Worm (Caenorhabditis elegans) whole organism, L1 larva: ENCODE measurements around the gene num-1.
A peak's percentile ranks its signal among the peaks of the same experiment; 100 is the strongest.

Experiments
- C04F5.9 ChIP-seq: sonication (generic microtip); optimal IDR thresholded peaks from 2 replicates; lab custom pipeline; 2016; ENCODE audit warnings: missing genetic modification characterization, missing compliant biosample characterization
- C16A3.4 ChIP-seq: fragments of 150-350 bp; optimal IDR thresholded peaks from 2 replicates; lab custom pipeline; 2014; ENCODE audit warnings: missing biosample characterization, missing genetic modification characterization
- C34B4.2 ChIP-seq: sonication (generic microtip); optimal IDR thresholded peaks from 2 replicates; lab custom pipeline; 2017; ENCODE audit warnings: mild to moderate bottlenecking, missing genetic modification characterization, missing compliant biosample characterization
- aha-1 ChIP-seq: fragments of 150-350 bp; optimal IDR thresholded peaks from 2 replicates; lab custom pipeline; 2014; ENCODE audit warnings: missing biosample characterization, missing genetic modification characterization
- alr-1 ChIP-seq: fragments of 200-800 bp; sonication (Bioruptor generic); optimal IDR thresholded peaks from 2 replicates; lab custom pipeline; 2018; ENCODE audit warnings: borderline replicate concordance, mild to moderate bottlenecking, missing genetic modification characterization, missing compliant biosample characterization
- aly-2 ChIP-seq: fragments of 150-350 bp; optimal IDR thresholded peaks from 2 replicates; lab custom pipeline; 2014; ENCODE audit warnings: missing biosample characterization, missing genetic modification characterization
- ama-1 ChIP-seq: fragments of 150-350 bp; optimal IDR thresholded peaks from 2 replicates; lab custom pipeline; 2014
- ceh-8 ChIP-seq: fragments of 200-800 bp; sonication (Bioruptor generic); optimal IDR thresholded peaks from 2 replicates; lab custom pipeline; 2018; ENCODE audit warnings: mild to moderate bottlenecking, missing genetic modification characterization, moderate library complexity, missing compliant biosample characterization
- ceh-82 ChIP-seq, 3 experiments: fragments of 150-350 bp in 1 of 3; sonication (generic microtip) in 2 of 3; optimal IDR thresholded peaks; 2 replicates each; lab custom pipeline; 2014 to 2017; ENCODE audit warnings: missing biosample characterization in 3 of 3, missing genetic modification characterization in 3 of 3
- ceh-88 ChIP-seq: fragments of 200-800 bp; sonication (Bioruptor generic); IDR thresholded peaks from 2 replicates; pipeline ENCODE4 v1.3.6; 2022; ENCODE audit warnings: missing genetic modification characterization, missing compliant biosample characterization
- ceh-90 ChIP-seq: sonication (generic microtip); optimal IDR thresholded peaks from 2 replicates; lab custom pipeline; 2016; ENCODE audit warnings: missing genetic modification characterization, missing compliant biosample characterization
- ces-1 ChIP-seq: fragments of 150-350 bp; optimal IDR thresholded peaks from 2 replicates; lab custom pipeline; 2014; ENCODE audit warnings: missing biosample characterization, missing genetic modification reagents, missing genetic modification characterization
- dpl-1 ChIP-seq, 3 experiments: fragments of 150-350 bp in 2 of 3; sonication (generic microtip) in 1 of 3; optimal IDR thresholded peaks; 2 replicates each; lab custom pipeline; 2014 to 2017; ENCODE audit warnings: missing biosample characterization in 3 of 3, missing genetic modification characterization in 3 of 3, missing genetic modification reagents in 3 of 3
- efl-1 ChIP-seq, 4 experiments: fragments of 150-350 bp; optimal IDR thresholded peaks in 3 of 4; peaks in 1 of 4; 1 replicate in 1 of 4; 2 replicates in 3 of 4; lab custom pipeline; 2014; ENCODE audit warnings: missing biosample characterization in 2 of 4, missing genetic modification characterization in 2 of 4, missing genetic modification reagents in 2 of 4
- fkh-10 ChIP-seq: sonication (generic microtip); optimal IDR thresholded peaks from 2 replicates; lab custom pipeline; 2017; ENCODE audit warnings: missing biosample characterization, missing genetic modification reagents, missing genetic modification characterization
- fos-1 ChIP-seq: fragments of 150-350 bp; optimal IDR thresholded peaks from 2 replicates; lab custom pipeline; 2014; ENCODE audit warnings: missing biosample characterization, missing genetic modification characterization
- grh-1 ChIP-seq: fragments of 200-800 bp; sonication (Bioruptor generic); IDR thresholded peaks from 2 replicates; pipeline ENCODE4 v1.3.6; 2022; ENCODE audit warnings: missing genetic modification reagents, missing genetic modification characterization, missing compliant biosample characterization
- hlh-17 ChIP-seq: fragments of 200-800 bp; sonication (Bioruptor generic); optimal IDR thresholded peaks from 2 replicates; lab custom pipeline; 2018; ENCODE audit warnings: missing genetic modification characterization, mild to moderate bottlenecking, missing compliant biosample characterization, moderate library complexity, borderline replicate concordance
- irx-1 ChIP-seq: sonication (generic microtip); optimal IDR thresholded peaks from 2 replicates; lab custom pipeline; 2016; ENCODE audit warnings: missing genetic modification characterization, missing compliant biosample characterization
- lin-13 ChIP-seq: fragments of 150-350 bp; optimal IDR thresholded peaks from 2 replicates; lab custom pipeline; 2014; ENCODE audit warnings: missing biosample characterization, missing genetic modification reagents, missing genetic modification characterization
- lin-14 ChIP-seq: fragments of 200-800 bp; sonication (Bioruptor generic); optimal IDR thresholded peaks from 2 replicates; lab custom pipeline; 2018; ENCODE audit warnings: mild to moderate bottlenecking, missing genetic modification characterization, moderate library complexity, missing compliant biosample characterization
- lin-35 ChIP-seq, 2 experiments: fragments of 150-350 bp; optimal IDR thresholded peaks; 2 replicates each; lab custom pipeline; 2014; ENCODE audit warnings: missing biosample characterization in 2 of 2, missing genetic modification characterization in 2 of 2, missing genetic modification reagents in 2 of 2
- lir-3 ChIP-seq: sonication (generic microtip); optimal IDR thresholded peaks from 2 replicates; lab custom pipeline; 2016; ENCODE audit warnings: mild to moderate bottlenecking, missing genetic modification characterization, moderate library complexity, missing compliant biosample characterization; ENCODE audit not compliant: poor library complexity
- lsy-2 ChIP-seq, 2 experiments: fragments of 150-350 bp; optimal IDR thresholded peaks; 2 replicates each; lab custom pipeline; 2014; ENCODE audit warnings: missing biosample characterization in 2 of 2, missing genetic modification characterization in 2 of 2
- mab-9 ChIP-seq: fragments of 200-800 bp; sonication (Bioruptor generic); IDR thresholded peaks from 2 replicates; pipeline ENCODE4 v1.3.6; 2022; ENCODE audit warnings: missing genetic modification reagents, missing genetic modification characterization, missing compliant biosample characterization
- mdl-1 ChIP-seq, 2 experiments: fragments of 150-350 bp; optimal IDR thresholded peaks; 2 replicates each; lab custom pipeline; 2014 to 2017; ENCODE audit warnings: missing biosample characterization in 2 of 2, missing genetic modification characterization in 2 of 2, inconsistent platforms in 1 of 2
- mef-2 ChIP-seq: fragments of 150-350 bp; optimal IDR thresholded peaks from 2 replicates; lab custom pipeline; 2014; ENCODE audit warnings: missing biosample characterization, missing genetic modification characterization
- mep-1 ChIP-seq: fragments of 150-350 bp; optimal IDR thresholded peaks from 2 replicates; lab custom pipeline; 2014; ENCODE audit warnings: missing biosample characterization, missing genetic modification characterization
- nhr-11 ChIP-seq: fragments of 150-350 bp; optimal IDR thresholded peaks from 2 replicates; lab custom pipeline; 2014; ENCODE audit warnings: missing biosample characterization, missing genetic modification characterization
- nhr-19 ChIP-seq: fragments of 200-800 bp; sonication (Bioruptor generic); conservative IDR thresholded peaks from 2 replicates; pipeline ENCODE4 v1.3.6; 2022; ENCODE audit warnings: missing genetic modification characterization, missing compliant biosample characterization
- nhr-47 ChIP-seq: sonication (generic microtip); optimal IDR thresholded peaks from 2 replicates; lab custom pipeline; 2016; ENCODE audit warnings: mild to moderate bottlenecking, missing genetic modification characterization, moderate library complexity, missing compliant biosample characterization
- nhr-71 ChIP-seq: sonication (generic microtip); optimal IDR thresholded peaks from 2 replicates; lab custom pipeline; 2016; ENCODE audit warnings: mild to moderate bottlenecking, missing genetic modification characterization, moderate library complexity, missing compliant biosample characterization
- nhr-76 ChIP-seq: sonication (generic microtip); optimal IDR thresholded peaks from 2 replicates; lab custom pipeline; 2017; ENCODE audit warnings: missing biosample characterization, missing genetic modification characterization
- pqm-1 ChIP-seq: sonication (generic microtip); optimal IDR thresholded peaks from 3 replicates; lab custom pipeline; 2017; ENCODE audit warnings: missing biosample characterization, missing genetic modification characterization
- rnt-1 ChIP-seq: sonication (generic microtip); optimal IDR thresholded peaks from 2 replicates; lab custom pipeline; 2016; ENCODE audit warnings: mild to moderate bottlenecking, missing genetic modification characterization, moderate library complexity, missing compliant biosample characterization
- skn-1 ChIP-seq: fragments of 150-350 bp; optimal IDR thresholded peaks from 2 replicates; lab custom pipeline; 2014; ENCODE audit warnings: missing biosample characterization, missing genetic modification characterization
- sox-4 ChIP-seq: sonication (generic microtip); optimal IDR thresholded peaks from 2 replicates; lab custom pipeline; 2016; ENCODE audit warnings: missing genetic modification characterization, missing compliant biosample characterization
- swsn-7 ChIP-seq: sonication (generic microtip); optimal IDR thresholded peaks from 2 replicates; lab custom pipeline; 2016; ENCODE audit warnings: missing genetic modification characterization, missing compliant biosample characterization
- tbx-2 ChIP-seq: sonication (generic microtip); optimal IDR thresholded peaks from 2 replicates; lab custom pipeline; 2016; ENCODE audit warnings: missing genetic modification characterization, missing compliant biosample characterization
- tlp-1 ChIP-seq: fragments of 150-350 bp; optimal IDR thresholded peaks from 2 replicates; lab custom pipeline; 2014; ENCODE audit warnings: missing biosample characterization, missing genetic modification characterization
- unc-130 ChIP-seq: fragments of 150-350 bp; optimal IDR thresholded peaks from 2 replicates; lab custom pipeline; 2017; ENCODE audit warnings: missing biosample characterization, missing genetic modification characterization, inconsistent platforms
- unc-30 ChIP-seq: sonication (generic microtip); optimal IDR thresholded peaks from 2 replicates; lab custom pipeline; 2017; ENCODE audit warnings: missing biosample characterization, missing genetic modification characterization
- unc-98 ChIP-seq: fragments of 200-800 bp; sonication (Bioruptor generic); IDR thresholded peaks from 2 replicates; pipeline ENCODE4 v1.3.6; 2022; ENCODE audit warnings: missing genetic modification characterization, missing compliant biosample characterization
- xbp-1 ChIP-seq: sonication (generic microtip); optimal IDR thresholded peaks from 2 replicates; lab custom pipeline; 2016; ENCODE audit warnings: missing genetic modification characterization, missing compliant biosample characterization
- ztf-11 ChIP-seq, 2 experiments: sonication (generic microtip); optimal IDR thresholded peaks; 2 replicates each; lab custom pipeline; 2016 to 2017; ENCODE audit warnings: missing genetic modification characterization in 2 of 2, missing biosample characterization in 1 of 2, missing compliant biosample characterization in 1 of 2
- ztf-4 ChIP-seq: fragments of 150-350 bp; optimal IDR thresholded peaks from 2 replicates; lab custom pipeline; 2014; ENCODE audit warnings: missing biosample characterization, missing genetic modification characterization

The num-1 gene

ce11 chrV:20871194-20871593 is 41.6 kb downstream of the num-1 start:
- TF ChIP-seq rnt-1: no peak
- TF ChIP-seq hlh-17 (GFP tag; lab: Kevin White, UChicago): no peak
- no peak for TF ChIP-seq ceh-90 (tag; lab: Kevin White, UChicago)
- TF ChIP-seq aly-2 (tag; lab: Kevin White, UChicago): no peak
- TF ChIP-seq, all 84 proteins: peak for 0

ce11 chrV:20873144-20873543 is 43.5 kb downstream of the num-1 start:
- TF ChIP-seq nhr-71 (tag; lab: Kevin White, UChicago): peak; percentile 18
- peak; percentile 37 for TF ChIP-seq ceh-8 (GFP tag; lab: Kevin White, UChicago)
- no peak for TF ChIP-seq mep-1 (tag; lab: Kevin White, UChicago)
- peak in 1 of 3 experiments; percentile 32 for TF ChIP-seq ceh-82 (tag; optimal IDR thresholded peaks at IDR 0.05; lab: Kevin White, UChicago)
- TF ChIP-seq ces-1 (GFP tag; lab: Kevin White, UChicago): peak; percentile 86
- no peak for TF ChIP-seq ceh-88 (GFP tag; lab: Robert Waterston, UW)
- no peak for TF ChIP-seq lin-13
- no peak for TF ChIP-seq C04F5.9 (tag; lab: Kevin White, UChicago)
- no peak for TF ChIP-seq ceh-90 (tag; lab: Kevin White, UChicago)
- no peak for TF ChIP-seq aha-1 (tag; lab: Kevin White, UChicago)
- TF ChIP-seq nhr-19 (GFP tag; lab: Robert Waterston, UW): no peak
- TF ChIP-seq xbp-1: no peak
- TF ChIP-seq tbx-2: peak; percentile 6
- TF ChIP-seq lin-14 (GFP tag; lab: Kevin White, UChicago): peak; percentile 86
- TF ChIP-seq fkh-10: peak; percentile 77
- no peak for TF ChIP-seq skn-1 (tag; lab: Kevin White, UChicago)
- no peak for TF ChIP-seq unc-30 (tag; lab: Kevin White, UChicago)
- TF ChIP-seq C34B4.2 (tag; lab: Kevin White, UChicago): no peak

- no peak for TF ChIP-seq grh-1 (GFP tag; lab: Robert Waterston, UW)
- no peak for TF ChIP-seq mef-2 (tag; lab: Kevin White, UChicago)
- TF ChIP-seq nhr-76: no peak
- no peak for TF ChIP-seq nhr-11 (tag; lab: Kevin White, UChicago)
- no peak for TF ChIP-seq swsn-7 (tag; lab: Kevin White, UChicago)
- no peak for TF ChIP-seq rnt-1
- no peak for TF ChIP-seq unc-130 (tag; lab: Kevin White, UChicago)
Measured at ce11 chrV:20875324-20875723, 45.7 kb downstream of the num-1 start.

- TF ChIP-seq alr-1 (tag; lab: Kevin White, UChicago): no peak
- TF ChIP-seq lsy-2 (tag; optimal IDR thresholded peaks at IDR 0.05; lab: Kevin White, UChicago): peak in 1 of 2 experiments; percentile 69
- TF ChIP-seq ztf-4: peak; percentile 3
- TF ChIP-seq unc-30 (tag; lab: Kevin White, UChicago): no peak
- TF ChIP-seq ama-1: no peak
- TF ChIP-seq mab-9 (GFP tag; lab: Robert Waterston, UW): no peak
- no peak for TF ChIP-seq unc-98 (GFP tag; lab: Robert Waterston, UW)
- TF ChIP-seq mef-2 (tag; lab: Kevin White, UChicago): no peak
- no peak for TF ChIP-seq C16A3.4 (tag; lab: Kevin White, UChicago)
- peak; percentile 19 for TF ChIP-seq unc-130 (tag; lab: Kevin White, UChicago)
- TF ChIP-seq lin-35 (GFP tag; optimal IDR thresholded peaks at IDR 0.05; lab: Kevin White, UChicago): peak in 1 of 2 experiments; percentile 32
- no peak for TF ChIP-seq lir-3 (tag; lab: Kevin White, UChicago)
- TF ChIP-seq pqm-1 (tag; lab: Kevin White, UChicago): no peak
- TF ChIP-seq nhr-71 (tag; lab: Kevin White, UChicago): peak; percentile 57
- TF ChIP-seq sox-4 (tag; lab: Kevin White, UChicago): no peak
- TF ChIP-seq mep-1 (tag; lab: Kevin White, UChicago): peak; percentile 30
- peak; percentile 54 for TF ChIP-seq nhr-47 (tag; lab: Kevin White, UChicago)
- no peak for TF ChIP-seq ceh-88 (GFP tag; lab: Robert Waterston, UW)
- peak; percentile 17 for TF ChIP-seq xbp-1
- no peak for TF ChIP-seq ztf-11 (tag; optimal IDR thresholded peaks at IDR 0.05; lab: Kevin White, UChicago)
- TF ChIP-seq C04F5.9 (tag; lab: Kevin White, UChicago): no peak
- TF ChIP-seq tlp-1 (tag; lab: Kevin White, UChicago): no peak
- no peak for TF ChIP-seq nhr-11 (tag; lab: Kevin White, UChicago)
- no peak for TF ChIP-seq fos-1
- TF ChIP-seq mdl-1 (tag; optimal IDR thresholded peaks at IDR 0.05; lab: Kevin White, UChicago): no peak
- peak in 1 of 3 experiments; percentile 23 for TF ChIP-seq dpl-1 (GFP tag; optimal IDR thresholded peaks at IDR 0.05; lab: Kevin White, UChicago)
- TF ChIP-seq irx-1 (tag; lab: Kevin White, UChicago): peak; percentile 11
- TF ChIP-seq efl-1 (optimal IDR thresholded peaks at IDR 0.05; lab: Kevin White, UChicago): peak; percentile 41 to 42
- TF ChIP-seq efl-1 (GFP tag; optimal IDR thresholded peaks at IDR 0.05 in 1 of 2; lab: Kevin White, UChicago): no peak
Measured at ce11 chrV:20879069-20879667, 49.6 kb downstream of the num-1 start, which contains the start of gene unc-80. TSS of gene unc-80 (plus strand) at chrV:20879601.
